Worm (Caenorhabditis elegans) whole organism, L4/young adult: ENCODE results near the gene Y51H4A.937.

Experiments used
- dao-5 ChIP-seq: sonication (generic microtip); optimal IDR thresholded peaks from 2 replicates; lab custom pipeline; 2016; ENCODE audit warnings: missing genotype, missing genetic modification characterization, moderate library complexity, missing compliant biosample characterization
- him-1 ChIP-seq: sonication (generic microtip); optimal IDR thresholded peaks from 2 replicates; lab custom pipeline; 2016; ENCODE audit warnings: missing genotype, missing genetic modification reagents, missing genetic modification characterization, missing compliant biosample characterization

- TF ChIP-seq him-1 (tag; lab: Kevin White, UChicago) = no peak
- TF ChIP-seq dao-5 (tag; lab: Kevin White, UChicago) = no peak
Observed at ce11 chrIV:16525018-16525417, 3.5 kb upstream of the Y51H4A.937 start.
